Fruit fly (Drosophila melanogaster) whole organism: ENCODE measurements around the gene Ugt37D1.

Experiments used
- CG8478 ChIP-seq: fragments of >200 bp; optimal IDR thresholded peaks from 2 replicates; lab custom pipeline; 2018; ENCODE audit warnings: inconsistent platforms
- Dll ChIP-seq: fragments of >200 bp; optimal IDR thresholded peaks from 2 replicates; lab custom pipeline; 2017
- EcR ChIP-seq, 2 experiments: fragments of >200 bp; optimal IDR thresholded peaks; 2 replicates each; lab custom pipeline; 2017; ENCODE audit warnings: missing biosample characterization in 2 of 2, missing genetic modification characterization in 2 of 2, missing genetic modification reagents in 2 of 2
- pan ChIP-seq: fragments of >200 bp; optimal IDR thresholded peaks from 2 replicates; lab custom pipeline; 2017
- psq ChIP-seq: fragments of >200 bp; optimal IDR thresholded peaks from 2 replicates; lab custom pipeline; 2017
- usp ChIP-seq: fragments of >200 bp; optimal IDR thresholded peaks from 2 replicates; lab custom pipeline; 2017; ENCODE audit warnings: missing biosample characterization, missing genetic modification characterization, mixed read lengths

Gene Ugt37D1

dm6 chr2L:16798705-16799104 lies at the start of gene Ugt37D1:
TSS of gene Ugt37D1 (plus strand) at chr2L:16799025.
- TF ChIP-seq psq (lab: Kevin White, UChicago) = no peak
- TF ChIP-seq Dll (lab: Kevin White, UChicago) = no peak
- no peak for TF ChIP-seq EcR (GFP tag; optimal IDR thresholded peaks at IDR 0.05; lab: Kevin White, UChicago)
- TF ChIP-seq usp (GFP tag; lab: Kevin White, UChicago) = no peak
- no peak for TF ChIP-seq pan (lab: Kevin White, UChicago)
- TF ChIP-seq CG8478 (lab: Kevin White, UChicago) = no peak

dm6 chr2L:16752340-16752739 lies 46.5 kb upstream of the Ugt37D1 start:
- TF ChIP-seq psq (lab: Kevin White, UChicago) = no peak
- no peak for TF ChIP-seq pan (lab: Kevin White, UChicago)
- no peak for TF ChIP-seq CG8478 (lab: Kevin White, UChicago)
- TF ChIP-seq Dll (lab: Kevin White, UChicago) = no peak
- no peak for TF ChIP-seq usp (GFP tag; lab: Kevin White, UChicago)
- TF ChIP-seq EcR (GFP tag; optimal IDR thresholded peaks at IDR 0.05; lab: Kevin White, UChicago) = no peak

- TF ChIP-seq usp (GFP tag; lab: Kevin White, UChicago) = no peak
- TF ChIP-seq pan (lab: Kevin White, UChicago) = no peak
- TF ChIP-seq psq (lab: Kevin White, UChicago) = no peak
- no peak for TF ChIP-seq Dll (lab: Kevin White, UChicago)
- TF ChIP-seq EcR (GFP tag; optimal IDR thresholded peaks at IDR 0.05; lab: Kevin White, UChicago) = no peak
- no peak for TF ChIP-seq CG8478 (lab: Kevin White, UChicago)
These were observed 44.8 kb upstream of the Ugt37D1 start, which contains the start of gene yellow-b for dm6 chr2L:16754074-16754473. TSS of gene yellow-b (plus strand) at chr2L:16754336.

dm6 chr2L:16760504-16761417 lies 38.1 kb upstream of the Ugt37D1 start, which contains the start of gene ppk17:
TSS of gene ppk17 (minus strand) at chr2L:16760554.
- TF ChIP-seq psq (lab: Kevin White, UChicago) (no peak), pan (lab: Kevin White, UChicago) (no peak)

DNA sequence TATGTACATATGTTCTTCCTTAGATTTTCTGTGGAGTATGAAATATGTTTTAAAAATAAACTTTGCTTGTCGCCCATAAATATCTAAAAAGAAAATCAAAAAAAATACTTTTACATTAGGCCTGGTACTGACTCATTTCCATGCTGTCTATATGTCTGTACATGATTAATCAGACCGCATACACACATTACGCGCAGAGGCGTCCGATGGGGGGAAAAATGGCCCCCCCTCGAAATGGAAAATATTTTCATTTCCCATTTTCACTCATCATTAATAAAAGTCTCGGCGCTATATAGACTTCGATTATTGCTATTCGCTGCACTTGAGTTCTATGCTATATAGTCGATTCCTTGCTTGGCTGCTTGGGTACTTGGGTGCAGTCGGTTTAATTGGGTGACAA lies 36.9 kb upstream of the Ugt37D1 start:
- TF ChIP-seq CG8478 (lab: Kevin White, UChicago) (no peak), psq (lab: Kevin White, UChicago) (no peak), usp (GFP tag; lab: Kevin White, UChicago) (no peak), EcR (GFP tag; optimal IDR thresholded peaks at IDR 0.05; lab: Kevin White, UChicago) (no peak), Dll (lab: Kevin White, UChicago) (no peak), pan (lab: Kevin White, UChicago) (no peak)

DNA sequence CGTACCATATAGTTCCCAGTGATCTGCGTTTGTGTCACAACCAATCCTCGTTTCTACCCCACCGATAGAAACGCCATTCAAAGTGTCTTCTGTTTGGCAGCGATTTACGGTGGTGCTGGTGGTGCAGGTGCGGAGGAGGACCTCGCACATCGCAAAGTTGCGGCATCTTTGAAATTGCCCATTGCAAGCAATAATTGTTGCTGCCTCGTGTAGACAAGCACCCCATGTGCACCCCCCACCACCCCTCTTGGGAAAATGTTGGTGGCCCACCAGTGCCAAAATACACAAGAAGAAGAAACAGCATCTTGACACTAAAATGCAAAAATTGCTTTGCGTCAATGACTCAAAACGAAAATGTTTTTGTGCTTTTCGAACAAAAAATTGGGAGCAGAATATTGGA lies 34.3 kb upstream of the Ugt37D1 start:
- TF ChIP-seq pan (lab: Kevin White, UChicago) (no peak), Dll (lab: Kevin White, UChicago) (no peak), usp (GFP tag; lab: Kevin White, UChicago) (no peak), EcR (GFP tag; optimal IDR thresholded peaks at IDR 0.05; lab: Kevin White, UChicago) (no peak), CG8478 (lab: Kevin White, UChicago) (no peak), psq (lab: Kevin White, UChicago) (no peak)

dm6 chr2L:16766070-16766752 lies 32.6 kb upstream of the Ugt37D1 start, which contains the start of gene Mhc:
TSS of gene Mhc (plus strand) at chr2L:16766566.
- TF ChIP-seq EcR (GFP tag; optimal IDR thresholded peaks at IDR 0.05; lab: Kevin White, UChicago) = no peak
- no peak for TF ChIP-seq CG8478 (lab: Kevin White, UChicago)
- no peak for TF ChIP-seq usp (GFP tag; lab: Kevin White, UChicago)
- no peak for TF ChIP-seq Dll (lab: Kevin White, UChicago)
- TF ChIP-seq pan (lab: Kevin White, UChicago) = no peak
- no peak for TF ChIP-seq psq (lab: Kevin White, UChicago)

DNA sequence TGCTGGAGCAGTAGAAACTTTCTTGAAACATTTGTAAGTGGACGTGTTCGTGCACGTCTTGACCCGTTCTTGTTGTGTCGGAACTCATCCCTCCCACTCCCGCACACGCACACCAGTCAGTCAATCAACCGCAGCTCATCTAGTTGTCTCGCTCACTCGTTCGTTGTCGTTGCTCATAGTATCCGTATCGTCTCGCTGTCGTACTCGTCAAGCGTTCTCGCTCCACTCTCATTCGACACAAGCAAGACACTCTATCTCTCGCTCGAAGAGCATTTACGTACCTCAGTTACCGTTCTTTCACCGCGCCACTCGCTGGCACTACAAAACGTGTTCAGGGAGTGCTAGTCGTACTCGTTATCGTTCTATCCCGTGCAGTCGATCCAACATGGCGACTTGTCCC lies 11.3 kb upstream of the Ugt37D1 start:
- no peak for TF ChIP-seq pan (lab: Kevin White, UChicago)
- TF ChIP-seq usp (GFP tag; lab: Kevin White, UChicago) = no peak
- no peak for TF ChIP-seq Dll (lab: Kevin White, UChicago)
- no peak for TF ChIP-seq CG8478 (lab: Kevin White, UChicago)
- no peak for TF ChIP-seq psq (lab: Kevin White, UChicago)
- TF ChIP-seq EcR (GFP tag; optimal IDR thresholded peaks at IDR 0.05; lab: Kevin White, UChicago) = no peak

DNA sequence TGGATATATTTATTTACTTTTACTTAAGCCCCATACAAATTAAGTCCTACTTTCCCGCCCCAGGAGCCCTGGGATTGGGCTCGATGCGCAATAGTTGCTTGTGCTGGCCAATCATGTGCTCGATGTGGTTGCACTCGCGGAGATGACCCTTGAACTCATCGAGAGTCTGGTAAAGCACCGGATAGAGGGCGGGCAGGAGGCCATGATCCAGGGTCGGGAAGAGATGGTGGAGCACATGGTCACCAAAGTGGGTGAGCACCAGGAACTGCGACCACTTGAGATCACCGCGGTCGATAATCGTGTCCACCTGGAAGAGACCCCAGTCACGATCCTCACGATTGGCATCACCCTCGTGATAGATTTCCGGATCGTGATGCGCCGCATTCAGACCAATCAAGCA lies 9.9 kb upstream of the Ugt37D1 start:
- TF ChIP-seq psq (lab: Kevin White, UChicago) (no peak), EcR (GFP tag; optimal IDR thresholded peaks at IDR 0.05; lab: Kevin White, UChicago) (no peak), Dll (lab: Kevin White, UChicago) (no peak), usp (GFP tag; lab: Kevin White, UChicago) (no peak), pan (lab: Kevin White, UChicago) (no peak), CG8478 (lab: Kevin White, UChicago) (no peak)

- TF ChIP-seq CG8478 (lab: Kevin White, UChicago) (no peak), EcR (GFP tag; optimal IDR thresholded peaks at IDR 0.05; lab: Kevin White, UChicago) (no peak)
These were observed 8.9 kb upstream of the Ugt37D1 start for dm6 chr2L:16789880-16790279.

DNA sequence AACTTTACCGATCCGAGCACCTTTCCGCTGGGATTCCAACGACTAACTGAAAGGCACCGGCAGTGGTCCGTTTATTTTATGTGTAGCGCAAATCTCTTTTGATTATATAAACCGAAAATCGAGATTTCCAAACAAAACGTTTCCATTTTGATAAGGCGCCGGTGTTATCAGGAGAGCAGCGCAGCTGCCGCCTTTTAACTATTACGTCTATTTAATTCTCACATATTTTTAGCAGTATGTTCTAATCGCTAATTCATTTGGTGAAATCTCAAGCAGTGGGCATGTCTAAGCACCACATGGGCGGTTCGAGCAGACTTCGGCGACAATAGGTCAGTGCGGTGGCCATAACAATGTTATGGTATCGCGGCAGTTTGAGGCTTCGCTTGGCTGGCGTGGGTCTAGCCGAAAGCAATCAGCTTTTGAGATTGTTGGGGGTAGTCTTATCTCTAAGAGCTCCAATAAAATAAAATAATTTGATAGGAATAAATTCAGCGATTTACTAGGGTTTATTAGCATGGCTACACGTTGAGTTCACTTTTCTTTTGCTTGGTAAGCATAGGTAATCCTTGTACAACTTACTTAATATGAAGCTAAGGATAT lies 8.1 kb upstream of the Ugt37D1 start, which contains the start of gene Cyt-b5-r:
Gene Cyt-b5-r (minus strand): TSS at position 51 of the 600 bp plus-strand sequence.
- TF ChIP-seq EcR (GFP tag; optimal IDR thresholded peaks at IDR 0.05; lab: Kevin White, UChicago) (no peak), psq (lab: Kevin White, UChicago) (no peak), pan (lab: Kevin White, UChicago) (no peak), Dll (lab: Kevin White, UChicago) (no peak), usp (GFP tag; lab: Kevin White, UChicago) (no peak), CG8478 (lab: Kevin White, UChicago) (no peak)
